Worm (Caenorhabditis elegans) whole organism, L4 larva: Measurements from ENCODE around the gene F22F4.4.

Experiments used
- F10B5.3 ChIP-seq: sonication (generic microtip); optimal IDR thresholded peaks from 2 replicates; lab custom pipeline; 2016; ENCODE audit warnings: mild to moderate bottlenecking, missing genetic modification characterization, missing compliant biosample characterization
- F26F4.8 ChIP-seq: fragments of 200-800 bp; sonication (Bioruptor generic); conservative IDR thresholded peaks from 2 replicates; pipeline ENCODE4 v1.3.6; 2022; ENCODE audit warnings: missing genetic modification characterization, missing compliant biosample characterization
- F37D6.2 ChIP-seq: sonication (generic microtip); optimal IDR thresholded peaks from 2 replicates; lab custom pipeline; 2016; ENCODE audit warnings: mild to moderate bottlenecking, missing genetic modification characterization, missing compliant biosample characterization
- F44E2.7 ChIP-seq: fragments of 200-800 bp; sonication (Bioruptor generic); IDR thresholded peaks from 2 replicates; pipeline ENCODE4 v2.1.2; 2022; ENCODE audit warnings: missing genetic modification characterization, missing compliant biosample characterization
- Y48G9A.11 ChIP-seq: fragments of 200-800 bp; sonication (Bioruptor generic); IDR thresholded peaks from 2 replicates; pipeline ENCODE4 v1.3.6; 2022; ENCODE audit warnings: missing genetic modification reagents, missing genetic modification characterization, missing compliant biosample characterization
- ama-1 ChIP-seq: fragments of 150-350 bp; optimal IDR thresholded peaks from 2 replicates; lab custom pipeline; 2014; ENCODE audit warnings: inconsistent platforms, mixed read lengths
- arid-1 ChIP-seq: fragments of 200-800 bp; sonication (Bioruptor generic); conservative IDR thresholded peaks from 2 replicates; pipeline ENCODE4 v1.3.6; 2022; ENCODE audit warnings: missing genetic modification reagents, missing genetic modification characterization, missing compliant biosample characterization
- attf-4 ChIP-seq: sonication (generic microtip); optimal IDR thresholded peaks from 3 replicates; lab custom pipeline; 2017; ENCODE audit warnings: missing biosample characterization, missing genetic modification characterization
- ceh-20 ChIP-seq: fragments of 200-800 bp; sonication (Bioruptor generic); IDR thresholded peaks from 2 replicates; pipeline ENCODE4 v1.3.6; 2022; ENCODE audit warnings: missing genetic modification reagents, missing genetic modification characterization, missing compliant biosample characterization
- ceh-28 ChIP-seq: fragments of 150-350 bp; optimal IDR thresholded peaks from 2 replicates; lab custom pipeline; 2014; ENCODE audit warnings: missing biosample characterization, missing genetic modification reagents, missing genetic modification characterization
- ceh-32 ChIP-seq: sonication (generic microtip); optimal IDR thresholded peaks from 2 replicates; lab custom pipeline; 2016; ENCODE audit warnings: mild to moderate bottlenecking, missing genetic modification characterization, missing compliant biosample characterization; ENCODE audit not compliant: poor library complexity
- ceh-44 ChIP-seq: fragments of 200-800 bp; sonication (Bioruptor generic); IDR thresholded peaks from 2 replicates; pipeline ENCODE4 v1.3.6; 2022; ENCODE audit warnings: missing genetic modification reagents, missing genetic modification characterization, missing compliant biosample characterization
- ceh-62 ChIP-seq: sonication (generic microtip); optimal IDR thresholded peaks from 2 replicates; lab custom pipeline; 2017; ENCODE audit warnings: missing biosample characterization, missing genetic modification characterization
- ceh-82 ChIP-seq: sonication (generic microtip); optimal IDR thresholded peaks from 2 replicates; lab custom pipeline; 2017; ENCODE audit warnings: missing biosample characterization, missing genetic modification characterization
- daf-19 ChIP-seq: fragments of 200-800 bp; sonication (Bioruptor generic); conservative IDR thresholded peaks from 2 replicates; pipeline ENCODE4 v1.3.6; 2022; ENCODE audit warnings: missing genetic modification characterization, missing compliant biosample characterization
- daf-8 ChIP-seq: fragments of 200-800 bp; sonication (Bioruptor generic); IDR thresholded peaks from 2 replicates; pipeline ENCODE4 v1.3.6; 2022; ENCODE audit warnings: missing genetic modification characterization, missing compliant biosample characterization
- dmd-8 ChIP-seq: fragments of 200-800 bp; sonication (Bioruptor generic); IDR thresholded peaks from 2 replicates; pipeline ENCODE4 v1.3.6; 2022; ENCODE audit warnings: missing genetic modification characterization, missing compliant biosample characterization
- dve-1 ChIP-seq: sonication (generic microtip); optimal IDR thresholded peaks from 2 replicates; lab custom pipeline; 2017; ENCODE audit warnings: antibody characterized with exemption, mild to moderate bottlenecking, missing genetic modification characterization, missing compliant biosample characterization; ENCODE audit not compliant: insufficient read depth
- egl-43 ChIP-seq: fragments of 200-800 bp; sonication (Bioruptor generic); IDR thresholded peaks from 2 replicates; pipeline ENCODE4 v1.3.6; 2022; ENCODE audit warnings: missing genetic modification reagents, missing genetic modification characterization, missing compliant biosample characterization
- fkh-10 ChIP-seq: fragments of 150-350 bp; optimal IDR thresholded peaks from 2 replicates; lab custom pipeline; 2014; ENCODE audit warnings: missing biosample characterization, missing genetic modification reagents, missing genetic modification characterization
- fos-1 ChIP-seq: fragments of 150-350 bp; optimal IDR thresholded peaks from 2 replicates; lab custom pipeline; 2014; ENCODE audit warnings: missing biosample characterization, missing genetic modification characterization
- gei-8 ChIP-seq: fragments of 200-800 bp; sonication (Bioruptor generic); optimal IDR thresholded peaks from 2 replicates; lab custom pipeline; 2018; ENCODE audit warnings: mild to moderate bottlenecking, missing genetic modification characterization, missing compliant biosample characterization
- hif-1 ChIP-seq, 2 experiments: sonication (generic microtip); optimal IDR thresholded peaks; 2 replicates each; lab custom pipeline; 2016 to 2017; ENCODE audit warnings: missing compliant biosample characterization in 2 of 2, missing genetic modification characterization in 2 of 2, missing genetic modification reagents in 2 of 2, missing genotype in 2 of 2, mild to moderate bottlenecking in 1 of 2
- hlh-11 ChIP-seq: fragments of 200-800 bp; sonication (Bioruptor generic); optimal IDR thresholded peaks from 2 replicates; lab custom pipeline; 2018; ENCODE audit warnings: mild to moderate bottlenecking, missing genetic modification characterization, missing compliant biosample characterization
- hmg-1.1 ChIP-seq: fragments of 200-800 bp; sonication (Bioruptor generic); IDR thresholded peaks from 2 replicates; pipeline ENCODE4 v1.3.6; 2022; ENCODE audit warnings: missing genetic modification reagents, missing genetic modification characterization, missing compliant biosample characterization
- lin-13 ChIP-seq: fragments of 150-350 bp; optimal IDR thresholded peaks from 2 replicates; lab custom pipeline; 2014; ENCODE audit warnings: missing biosample characterization, missing genetic modification reagents, missing genetic modification characterization
- lin-15B ChIP-seq: fragments of 150-350 bp; sonication (generic microtip); optimal IDR thresholded peaks from 3 replicates; lab custom pipeline; 2014; ENCODE audit warnings: missing biosample characterization, missing genetic modification characterization
- lin-29 ChIP-seq: fragments of 200-800 bp; sonication (Bioruptor generic); IDR thresholded peaks from 2 replicates; pipeline ENCODE4 v1.3.6; 2022; ENCODE audit warnings: missing genetic modification reagents, missing genetic modification characterization, missing compliant biosample characterization
- lin-38 ChIP-seq: fragments of 200-800 bp; sonication (Bioruptor generic); IDR thresholded peaks from 2 replicates; pipeline ENCODE4 v1.3.6; 2022; ENCODE audit warnings: missing genetic modification reagents, missing genetic modification characterization, missing compliant biosample characterization
- mes-2 ChIP-seq: sonication (generic microtip); optimal IDR thresholded peaks from 2 replicates; lab custom pipeline; 2016; ENCODE audit warnings: missing genotype, mild to moderate bottlenecking, missing genetic modification characterization, missing compliant biosample characterization; ENCODE audit not compliant: poor library complexity, severe bottlenecking
- mxl-3 ChIP-seq: fragments of 200-800 bp; sonication (Bioruptor generic); optimal IDR thresholded peaks from 2 replicates; lab custom pipeline; 2018; ENCODE audit warnings: mild to moderate bottlenecking, missing genetic modification characterization, missing compliant biosample characterization
- nhr-10 ChIP-seq: fragments of 150-350 bp; optimal IDR thresholded peaks from 2 replicates; lab custom pipeline; 2014; ENCODE audit warnings: missing biosample characterization, missing genetic modification characterization
- nhr-11 ChIP-seq: fragments of 150-350 bp; optimal IDR thresholded peaks from 2 replicates; lab custom pipeline; 2014; ENCODE audit warnings: missing biosample characterization, missing genetic modification characterization
- nhr-237 ChIP-seq: sonication (generic microtip); optimal IDR thresholded peaks from 2 replicates; lab custom pipeline; 2017; ENCODE audit warnings: missing biosample characterization, missing genetic modification characterization
- nhr-41 ChIP-seq: fragments of 200-800 bp; sonication (Bioruptor generic); IDR thresholded peaks from 2 replicates; pipeline ENCODE4 v1.3.6; 2022; ENCODE audit warnings: missing genetic modification reagents, missing genetic modification characterization, missing compliant biosample characterization
- nhr-42 ChIP-seq: fragments of 200-800 bp; sonication (Bioruptor generic); IDR thresholded peaks from 2 replicates; pipeline ENCODE4 v1.3.6; 2022; ENCODE audit warnings: missing genetic modification characterization, missing compliant biosample characterization
- nhr-77 ChIP-seq: fragments of 150-350 bp; optimal IDR thresholded peaks from 2 replicates; lab custom pipeline; 2014; ENCODE audit warnings: missing biosample characterization, missing genetic modification characterization
- pha-4 ChIP-seq, 2 experiments: fragments of 150-350 bp in 1 of 2; fragments of 200-800 bp in 1 of 2; sonication (Bioruptor generic) in 1 of 2; IDR thresholded peaks in 1 of 2; optimal IDR thresholded peaks in 1 of 2; 2 replicates each; pipeline versions ENCODE4 v1.3.6 to Lab custom; 2014 to 2022; ENCODE audit warnings: missing genetic modification characterization in 2 of 2, missing genetic modification reagents in 2 of 2, missing biosample characterization in 1 of 2, missing compliant biosample characterization in 1 of 2
- set-16 ChIP-seq: fragments of 200-800 bp; sonication (Bioruptor generic); IDR thresholded peaks from 2 replicates; pipeline ENCODE4 v1.3.6; 2022; ENCODE audit warnings: missing genetic modification reagents, missing genetic modification characterization, missing compliant biosample characterization
- snpc-1.2 ChIP-seq: fragments of 200-800 bp; sonication (Bioruptor generic); IDR thresholded peaks from 2 replicates; pipeline ENCODE4 v1.3.6; 2022; ENCODE audit warnings: missing genetic modification reagents, missing genetic modification characterization, missing compliant biosample characterization
- snpc-4 ChIP-seq: fragments of 150-350 bp; optimal IDR thresholded peaks from 2 replicates; lab custom pipeline; 2014; ENCODE audit warnings: missing biosample characterization, missing genetic modification characterization
- spr-1 ChIP-seq: sonication (generic microtip); optimal IDR thresholded peaks from 2 replicates; lab custom pipeline; 2016; ENCODE audit warnings: mild to moderate bottlenecking, missing genetic modification characterization, missing compliant biosample characterization
- tra-1 ChIP-seq: fragments of 200-800 bp; sonication (Bioruptor generic); IDR thresholded peaks from 2 replicates; pipeline ENCODE4 v1.3.6; 2022; ENCODE audit warnings: missing genetic modification reagents, missing genetic modification characterization, missing compliant biosample characterization
- unc-62 ChIP-seq, 3 experiments: fragments of 150-350 bp in 1 of 3; sonication (generic microtip); optimal IDR thresholded peaks in 2 of 3; peaks in 1 of 3; 1 replicate in 1 of 3; 2 replicates in 2 of 3; lab custom pipeline; 2014 to 2017; ENCODE audit warnings: missing biosample characterization in 3 of 3, missing genetic modification characterization in 3 of 3, missing genetic modification reagents in 3 of 3, missing genotype in 1 of 3
- zag-1 ChIP-seq: fragments of 150-350 bp; optimal IDR thresholded peaks from 2 replicates; lab custom pipeline; 2014; ENCODE audit warnings: missing biosample characterization, missing genetic modification characterization
- zfp-3 ChIP-seq: fragments of 200-800 bp; sonication (Bioruptor generic); conservative IDR thresholded peaks from 2 replicates; pipeline ENCODE4 v1.3.6; 2022; ENCODE audit warnings: missing genetic modification reagents, missing genetic modification characterization, missing compliant biosample characterization
- zip-11 ChIP-seq: fragments of 200-800 bp; sonication (Bioruptor generic); IDR thresholded peaks from 2 replicates; pipeline ENCODE4 v1.3.6; 2022; ENCODE audit warnings: missing genetic modification characterization, missing compliant biosample characterization
- zip-2 ChIP-seq: fragments of 150-350 bp; optimal IDR thresholded peaks from 2 replicates; lab custom pipeline; 2014; ENCODE audit warnings: missing biosample characterization, missing genetic modification characterization
- ztf-11 ChIP-seq: fragments of 150-350 bp; optimal IDR thresholded peaks from 2 replicates; lab custom pipeline; 2014; ENCODE audit warnings: missing biosample characterization, missing genetic modification characterization
- ztf-7 ChIP-seq: fragments of 150-350 bp; optimal IDR thresholded peaks from 2 replicates; lab custom pipeline; 2014; ENCODE audit warnings: missing biosample characterization, missing genetic modification characterization

F22F4.4 gene

DNA sequence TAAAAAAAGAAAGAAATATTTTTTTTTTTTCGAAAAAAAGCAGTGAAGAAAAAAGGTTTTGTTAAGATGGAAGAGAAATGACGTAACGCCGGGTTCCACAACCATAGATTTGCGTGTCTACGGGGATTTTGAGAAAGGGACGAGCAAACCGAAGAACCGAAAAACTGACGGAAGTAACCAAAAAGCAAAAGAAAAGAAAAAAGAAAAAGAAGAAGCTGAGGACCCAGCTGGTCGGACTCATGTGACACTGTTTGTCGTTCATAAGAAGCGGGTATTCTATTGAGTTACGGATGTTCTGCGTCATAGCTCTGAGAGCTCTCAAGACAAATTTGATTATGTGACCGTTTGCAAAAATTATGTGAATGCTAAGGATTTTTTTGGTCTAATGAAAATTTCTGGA lies 18.5 kb downstream of the F22F4.4 start (continued):
- TF ChIP-seq arid-1 (GFP tag; lab: Robert Waterston, UW) (no peak), nhr-10 (tag; lab: Kevin White, UChicago) (no peak), zfp-3 (GFP tag; lab: Robert Waterston, UW) (no peak), tra-1 (GFP tag; lab: Robert Waterston, UW) (no peak), daf-8 (GFP tag; lab: Robert Waterston, UW) (no peak), F26F4.8 (GFP tag; lab: Robert Waterston, UW) (no peak), ceh-28 (tag; lab: Kevin White, UChicago) (no peak), F44E2.7 (GFP tag; lab: Robert Waterston, UW) (no peak), zip-11 (no peak), ztf-7 (tag; lab: Kevin White, UChicago) (no peak), ceh-82 (tag; lab: Kevin White, UChicago) (no peak), unc-62 (GFP tag; optimal IDR thresholded peaks at IDR 0.05 in 1 of 2; lab: Kevin White, UChicago) (peak in 1 of 2 experiments; percentile 97), unc-62 (tag; optimal IDR thresholded peaks at IDR 0.05; lab: Kevin White, UChicago) (no peak), ama-1 (lab: Kevin White, UChicago) (no peak), attf-4 (tag; lab: Kevin White, UChicago) (no peak), nhr-41 (GFP tag; lab: Robert Waterston, UW) (no peak), nhr-237 (no peak), zag-1 (tag; lab: Kevin White, UChicago) (no peak), mes-2 (tag; lab: Kevin White, UChicago) (peak; percentile 25), spr-1 (tag; lab: Kevin White, UChicago) (no peak), ztf-11 (tag; lab: Kevin White, UChicago) (no peak), set-16 (GFP tag; lab: Robert Waterston, UW) (peak; percentile 21; the same call in 1 of the 2 replicates), lin-13 (no peak), nhr-77 (no peak), fos-1 (no peak), lin-38 (GFP tag; lab: Robert Waterston, UW) (no peak), hif-1 (tag; optimal IDR thresholded peaks at IDR 0.05; lab: Kevin White, UChicago) (no peak), ceh-32 (tag; lab: Kevin White, UChicago) (no peak), hmg-1.1 (GFP tag; lab: Robert Waterston, UW) (peak; percentile 31; the same call in 1 of the 2 replicates), egl-43 (no peak), hlh-11 (peak; percentile 50), zip-2 (tag; lab: Kevin White, UChicago) (no peak)
- TF ChIP-seq, all 104 proteins: peak for 14

- TF ChIP-seq lin-13, result no peak
- no peak for TF ChIP-seq ceh-82 (tag; lab: Kevin White, UChicago)
- peak; percentile 25; the same call in 1 of the 2 replicates for TF ChIP-seq pha-4 (GFP tag; IDR thresholded peaks at IDR 0.05; lab: Robert Waterston, UW)
- no peak for TF ChIP-seq pha-4 (tag; optimal IDR thresholded peaks at IDR 0.05; lab: Kevin White, UChicago)
- no peak for TF ChIP-seq Y48G9A.11 (GFP tag; lab: Robert Waterston, UW)
- TF ChIP-seq lin-29 (GFP tag; lab: Robert Waterston, UW), result no peak
- no peak for TF ChIP-seq snpc-1.2 (GFP tag; lab: Robert Waterston, UW)
- TF ChIP-seq snpc-4 (tag; lab: Kevin White, UChicago), result no peak
- no peak for TF ChIP-seq lin-15B (tag; lab: Kevin White, UChicago)
- no peak for TF ChIP-seq dmd-8 (GFP tag; lab: Robert Waterston, UW)
- 0 out of 2 replicates have a peak, but pooled peaks have one; percentile 33 for TF ChIP-seq hmg-1.1 (GFP tag; lab: Robert Waterston, UW)
- TF ChIP-seq ceh-44, result no peak
- TF ChIP-seq gei-8 (GFP tag; lab: Kevin White, UChicago), result no peak
- TF ChIP-seq F37D6.2, result no peak
- no peak for TF ChIP-seq dve-1 (tag; lab: Kevin White, UChicago)
- TF ChIP-seq ceh-28 (tag; lab: Kevin White, UChicago), result no peak
- TF ChIP-seq zip-11, result no peak
- TF ChIP-seq attf-4 (tag; lab: Kevin White, UChicago), result no peak
- no peak for TF ChIP-seq ceh-62
- TF ChIP-seq ceh-20 (GFP tag; lab: Robert Waterston, UW), result no peak
- TF ChIP-seq nhr-42, result no peak
- no peak for TF ChIP-seq daf-19
- no peak for TF ChIP-seq fkh-10 (GFP tag; lab: Kevin White, UChicago)
- no peak for TF ChIP-seq fos-1
- no peak for TF ChIP-seq F10B5.3 (tag; lab: Kevin White, UChicago)
- TF ChIP-seq ztf-11 (tag; lab: Kevin White, UChicago), result no peak
- no peak for TF ChIP-seq zfp-3 (GFP tag; lab: Robert Waterston, UW)
- TF ChIP-seq mxl-3 (GFP tag; lab: Kevin White, UChicago), result no peak
- TF ChIP-seq nhr-11 (tag; lab: Kevin White, UChicago), result no peak
These were observed 19.6 kb downstream of the F22F4.4 start for ce11 chrX:5981698-5982097.
